Worm (Caenorhabditis elegans) whole organism, L1 larva: Measurements from ENCODE around the gene Y42G9A.3.

Experiments
- C04F5.9 ChIP-seq: sonication (generic microtip); optimal IDR thresholded peaks from 2 replicates; lab custom pipeline; 2016; ENCODE audit warnings: missing genetic modification characterization, missing compliant biosample characterization
- F16B12.6 ChIP-seq: fragments of 150-350 bp; optimal IDR thresholded peaks from 2 replicates; lab custom pipeline; 2014; ENCODE audit warnings: missing biosample characterization, missing genetic modification characterization
- Y116A8C.19 ChIP-seq: sonication (generic microtip); optimal IDR thresholded peaks from 2 replicates; lab custom pipeline; 2016; ENCODE audit warnings: missing compliant biosample characterization, missing genetic modification characterization, borderline replicate concordance
- aly-2 ChIP-seq: fragments of 150-350 bp; optimal IDR thresholded peaks from 2 replicates; lab custom pipeline; 2014; ENCODE audit warnings: missing biosample characterization, missing genetic modification characterization
- blmp-1 ChIP-seq: fragments of 150-350 bp; optimal IDR thresholded peaks from 2 replicates; lab custom pipeline; 2014; ENCODE audit warnings: missing biosample characterization, missing genetic modification characterization
- ceh-8 ChIP-seq: fragments of 200-800 bp; sonication (Bioruptor generic); optimal IDR thresholded peaks from 2 replicates; lab custom pipeline; 2018; ENCODE audit warnings: mild to moderate bottlenecking, missing genetic modification characterization, moderate library complexity, missing compliant biosample characterization
- ceh-82 ChIP-seq, 3 experiments: fragments of 150-350 bp in 1 of 3; sonication (generic microtip) in 2 of 3; optimal IDR thresholded peaks; 2 replicates each; lab custom pipeline; 2014 to 2017; ENCODE audit warnings: missing biosample characterization in 3 of 3, missing genetic modification characterization in 3 of 3
- ceh-88 ChIP-seq: fragments of 200-800 bp; sonication (Bioruptor generic); IDR thresholded peaks from 2 replicates; pipeline ENCODE4 v1.3.6; 2022; ENCODE audit warnings: missing genetic modification characterization, missing compliant biosample characterization
- dsc-1 ChIP-seq: sonication (generic microtip); optimal IDR thresholded peaks from 2 replicates; lab custom pipeline; 2016; ENCODE audit warnings: mild to moderate bottlenecking, missing genetic modification characterization, missing compliant biosample characterization
- efl-1 ChIP-seq, 4 experiments: fragments of 150-350 bp; optimal IDR thresholded peaks in 3 of 4; peaks in 1 of 4; 1 replicate in 1 of 4; 2 replicates in 3 of 4; lab custom pipeline; 2014; ENCODE audit warnings: missing biosample characterization in 2 of 4, missing genetic modification characterization in 2 of 4, missing genetic modification reagents in 2 of 4
- efl-3 ChIP-seq: fragments of 200-800 bp; sonication (Bioruptor generic); optimal IDR thresholded peaks from 2 replicates; lab custom pipeline; 2018; ENCODE audit warnings: mild to moderate bottlenecking, missing genetic modification characterization, missing compliant biosample characterization
- egl-13 ChIP-seq: sonication (generic microtip); optimal IDR thresholded peaks from 2 replicates; lab custom pipeline; 2016; ENCODE audit warnings: missing genotype, missing genetic modification reagents, missing genetic modification characterization, missing compliant biosample characterization
- egl-27 ChIP-seq, 2 experiments: fragments of 150-350 bp in 1 of 2; sonication (generic microtip); optimal IDR thresholded peaks; 3 replicates each; lab custom pipeline; 2017 to 2018; ENCODE audit warnings: missing biosample characterization in 2 of 2, missing genetic modification characterization in 2 of 2, missing genetic modification reagents in 2 of 2
- elt-2 ChIP-seq: sonication (generic microtip); optimal IDR thresholded peaks from 2 replicates; lab custom pipeline; 2016; ENCODE audit warnings: missing genetic modification characterization, mild to moderate bottlenecking, inconsistent platforms, missing compliant biosample characterization, missing genetic modification reagents
- elt-3 ChIP-seq, 6 experiments: fragments of 150-350 bp in 1 of 6; sonication (generic microtip); optimal IDR thresholded peaks; 2 replicates each; lab custom pipeline; 2017 to 2018; ENCODE audit warnings: missing biosample characterization in 6 of 6, missing genetic modification characterization in 6 of 6, inconsistent platforms in 1 of 6
- ets-5 ChIP-seq: fragments of 200-800 bp; sonication (Bioruptor generic); IDR thresholded peaks from 2 replicates; pipeline ENCODE4 v1.3.6; 2022; ENCODE audit warnings: missing genetic modification characterization, missing compliant biosample characterization
- irx-1 ChIP-seq: sonication (generic microtip); optimal IDR thresholded peaks from 2 replicates; lab custom pipeline; 2016; ENCODE audit warnings: missing genetic modification characterization, missing compliant biosample characterization
- isw-1 ChIP-seq: fragments of 200-800 bp; sonication (Bioruptor generic); IDR thresholded peaks from 2 replicates; pipeline ENCODE4 v1.3.6; 2022; ENCODE audit warnings: missing genetic modification characterization, missing compliant biosample characterization
- lin-15B ChIP-seq: fragments of 150-350 bp; sonication (generic microtip); optimal IDR thresholded peaks from 3 replicates; lab custom pipeline; 2014; ENCODE audit warnings: missing biosample characterization, missing genetic modification characterization
- lin-35 ChIP-seq, 2 experiments: fragments of 150-350 bp; optimal IDR thresholded peaks; 2 replicates each; lab custom pipeline; 2014; ENCODE audit warnings: missing biosample characterization in 2 of 2, missing genetic modification characterization in 2 of 2, missing genetic modification reagents in 2 of 2
- lin-39 ChIP-seq: fragments of 150-350 bp; optimal IDR thresholded peaks from 2 replicates; lab custom pipeline; 2014; ENCODE audit warnings: missing biosample characterization, missing genetic modification reagents, missing genetic modification characterization
- lir-3 ChIP-seq: sonication (generic microtip); optimal IDR thresholded peaks from 2 replicates; lab custom pipeline; 2016; ENCODE audit warnings: mild to moderate bottlenecking, missing genetic modification characterization, moderate library complexity, missing compliant biosample characterization; ENCODE audit not compliant: poor library complexity
- mef-2 ChIP-seq: fragments of 150-350 bp; optimal IDR thresholded peaks from 2 replicates; lab custom pipeline; 2014; ENCODE audit warnings: missing biosample characterization, missing genetic modification characterization
- nhr-12 ChIP-seq: sonication (generic microtip); optimal IDR thresholded peaks from 2 replicates; lab custom pipeline; 2017; ENCODE audit warnings: missing biosample characterization, missing genetic modification characterization
- nhr-19 ChIP-seq: fragments of 200-800 bp; sonication (Bioruptor generic); conservative IDR thresholded peaks from 2 replicates; pipeline ENCODE4 v1.3.6; 2022; ENCODE audit warnings: missing genetic modification characterization, missing compliant biosample characterization
- nhr-20 ChIP-seq: sonication (generic microtip); optimal IDR thresholded peaks from 2 replicates; lab custom pipeline; 2016; ENCODE audit warnings: mild to moderate bottlenecking, missing genetic modification characterization, missing compliant biosample characterization
- nhr-237 ChIP-seq: fragments of 150-350 bp; optimal IDR thresholded peaks from 2 replicates; lab custom pipeline; 2014; ENCODE audit warnings: missing biosample characterization, missing genetic modification characterization
- nhr-77 ChIP-seq: fragments of 150-350 bp; optimal IDR thresholded peaks from 2 replicates; lab custom pipeline; 2014; ENCODE audit warnings: missing biosample characterization, missing genetic modification characterization
- pag-3 ChIP-seq: sonication (generic microtip); optimal IDR thresholded peaks from 2 replicates; lab custom pipeline; 2017; ENCODE audit warnings: missing genetic modification characterization, mild to moderate bottlenecking, missing compliant biosample characterization, antibody characterized with exemption, borderline replicate concordance; ENCODE audit not compliant: insufficient read depth
- skn-1 ChIP-seq: fragments of 150-350 bp; optimal IDR thresholded peaks from 2 replicates; lab custom pipeline; 2014; ENCODE audit warnings: missing biosample characterization, missing genetic modification characterization
- snpc-4 ChIP-seq: fragments of 150-350 bp; optimal IDR thresholded peaks from 2 replicates; lab custom pipeline; 2014; ENCODE audit warnings: missing biosample characterization, missing genetic modification characterization
- tbx-2 ChIP-seq: sonication (generic microtip); optimal IDR thresholded peaks from 2 replicates; lab custom pipeline; 2016; ENCODE audit warnings: missing genetic modification characterization, missing compliant biosample characterization
- unc-98 ChIP-seq: fragments of 200-800 bp; sonication (Bioruptor generic); IDR thresholded peaks from 2 replicates; pipeline ENCODE4 v1.3.6; 2022; ENCODE audit warnings: missing genetic modification characterization, missing compliant biosample characterization
- zip-4 ChIP-seq: fragments of 200-800 bp; sonication (Bioruptor generic); optimal IDR thresholded peaks from 2 replicates; lab custom pipeline; 2018; ENCODE audit warnings: mild to moderate bottlenecking, missing genetic modification characterization, moderate library complexity, missing compliant biosample characterization
- ztf-11 ChIP-seq, 2 experiments: sonication (generic microtip); optimal IDR thresholded peaks; 2 replicates each; lab custom pipeline; 2016 to 2017; ENCODE audit warnings: missing genetic modification characterization in 2 of 2, missing biosample characterization in 1 of 2, missing compliant biosample characterization in 1 of 2
- ztf-4 ChIP-seq: fragments of 150-350 bp; optimal IDR thresholded peaks from 2 replicates; lab custom pipeline; 2014; ENCODE audit warnings: missing biosample characterization, missing genetic modification characterization

Gene Y42G9A.3

ce11 chrIII:6176172-6176571 is 30.1 kb downstream of the Y42G9A.3 start:
- no peak for TF ChIP-seq elt-3 (tag; optimal IDR thresholded peaks at IDR 0.05; lab: Kevin White, UChicago)
- TF ChIP-seq tbx-2: no peak
- TF ChIP-seq pag-3 (tag; lab: Kevin White, UChicago): no peak
- no peak for TF ChIP-seq ceh-8 (GFP tag; lab: Kevin White, UChicago)
- no peak for TF ChIP-seq nhr-77 (tag; lab: Kevin White, UChicago)
- no peak for TF ChIP-seq skn-1 (tag; lab: Kevin White, UChicago)
- no peak for TF ChIP-seq ztf-11 (tag; optimal IDR thresholded peaks at IDR 0.05; lab: Kevin White, UChicago)
- no peak for TF ChIP-seq C04F5.9 (tag; lab: Kevin White, UChicago)
- no peak for TF ChIP-seq mef-2
- no peak for TF ChIP-seq ztf-4
- TF ChIP-seq nhr-19 (GFP tag; lab: Robert Waterston, UW): no peak
- no peak for TF ChIP-seq unc-98 (GFP tag; lab: Robert Waterston, UW)
- TF ChIP-seq blmp-1 (tag; lab: Kevin White, UChicago): no peak
- no peak for TF ChIP-seq dsc-1 (tag; lab: Kevin White, UChicago)
- no peak for TF ChIP-seq isw-1 (GFP tag; lab: Robert Waterston, UW)
- TF ChIP-seq, all 84 proteins: peak for 0

DNA sequence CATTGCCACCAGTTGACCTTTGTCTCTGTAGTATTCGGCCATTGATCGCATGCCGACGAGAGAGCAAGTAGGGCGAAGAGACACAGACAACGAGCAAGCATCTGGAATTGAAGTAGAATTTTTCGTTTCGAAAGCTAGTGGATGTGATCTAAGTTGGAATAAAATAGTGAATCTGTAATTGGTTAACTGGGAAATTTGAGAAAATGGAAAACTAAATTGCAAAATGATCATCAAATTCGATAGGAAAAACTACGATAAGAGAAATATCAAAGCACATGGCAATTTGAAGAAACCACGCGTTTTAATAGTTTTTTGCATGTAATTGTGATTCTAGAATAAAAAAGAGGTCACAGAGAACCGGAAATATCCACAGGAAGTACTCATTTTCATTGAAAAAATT is 30.7 kb downstream of the Y42G9A.3 start, which contains the start of gene F42A10.6:
Gene F42A10.6, minus strand, starts transcription at position 101 of the 400 bp plus-strand sequence.
- TF ChIP-seq Y116A8C.19 (tag; lab: Kevin White, UChicago) (no peak), egl-13 (tag; lab: Kevin White, UChicago) (no peak), skn-1 (tag; lab: Kevin White, UChicago) (no peak), lir-3 (no peak), ztf-4 (no peak), efl-1 (optimal IDR thresholded peaks at IDR 0.05; lab: Kevin White, UChicago) (no peak), efl-1 (GFP tag; optimal IDR thresholded peaks at IDR 0.05 in 1 of 2; lab: Kevin White, UChicago) (no peak), lin-39 (tag; lab: Kevin White, UChicago) (no peak), nhr-77 (tag; lab: Kevin White, UChicago) (no peak), elt-2 (no peak), isw-1 (GFP tag; lab: Robert Waterston, UW) (no peak), lin-35 (GFP tag; optimal IDR thresholded peaks at IDR 0.05; lab: Kevin White, UChicago) (no peak)

- TF ChIP-seq F16B12.6: no peak
- no peak for TF ChIP-seq efl-3 (GFP tag; lab: Kevin White, UChicago)
- peak; percentile 33 for TF ChIP-seq elt-2
These were observed 31.6 kb downstream of the Y42G9A.3 start for ce11 chrIII:6177631-6178030.

ce11 chrIII:6178586-6178985 is 32.5 kb downstream of the Y42G9A.3 start, which contains the start of gene F42A10.7:
Gene F42A10.7, minus strand, starts transcription at chrIII:6178686.
- TF ChIP-seq irx-1: no peak
- no peak for TF ChIP-seq efl-3 (GFP tag; lab: Kevin White, UChicago)
- TF ChIP-seq zip-4 (GFP tag; lab: Kevin White, UChicago): no peak
- TF ChIP-seq nhr-12 (tag; lab: Kevin White, UChicago): no peak
- TF ChIP-seq lir-3: no peak
- TF ChIP-seq aly-2 (tag; lab: Kevin White, UChicago): no peak
- no peak for TF ChIP-seq ceh-82 (tag; optimal IDR thresholded peaks at IDR 0.05; lab: Kevin White, UChicago)
- no peak for TF ChIP-seq pag-3 (tag; lab: Kevin White, UChicago)
- no peak for TF ChIP-seq nhr-20 (tag; lab: Kevin White, UChicago)
- no peak for TF ChIP-seq nhr-237
- TF ChIP-seq Y116A8C.19 (tag; lab: Kevin White, UChicago): no peak
- TF ChIP-seq egl-27 (tag; optimal IDR thresholded peaks at IDR 0.05; lab: Kevin White, UChicago): no peak
- no peak for TF ChIP-seq lin-15B (tag; lab: Kevin White, UChicago)
- TF ChIP-seq snpc-4: no peak
- TF ChIP-seq ceh-88: no peak
- TF ChIP-seq ets-5 (GFP tag; lab: Robert Waterston, UW): no peak
